Worm (Caenorhabditis elegans) whole organism, L4/young adult: ENCODE results near the gene srv-1.

ENCODE experiments used
- W03F9.2 ChIP-seq: fragments of 150-350 bp; optimal IDR thresholded peaks from 2 replicates; lab custom pipeline; 2014; ENCODE audit warnings: missing biosample characterization, missing genetic modification characterization
- dao-5 ChIP-seq: sonication (generic microtip); optimal IDR thresholded peaks from 2 replicates; lab custom pipeline; 2016; ENCODE audit warnings: missing genotype, missing genetic modification characterization, moderate library complexity, missing compliant biosample characterization
- him-1 ChIP-seq: sonication (generic microtip); optimal IDR thresholded peaks from 2 replicates; lab custom pipeline; 2016; ENCODE audit warnings: missing genotype, missing genetic modification reagents, missing genetic modification characterization, missing compliant biosample characterization

ce11 chrIII:6895677-6896076 lies 45.5 kb downstream of the srv-1 start:
- TF ChIP-seq him-1 (no peak), dao-5 (no peak), W03F9.2 (tag; lab: Kevin White, UChicago) (no peak)
